Worm (Caenorhabditis elegans) whole organism, late embryonic: ENCODE data around the gene F19G12.9.
A peak's percentile ranks its signal among the peaks of the same experiment; 100 is the strongest.

Source experiments
- C08G9.2 ChIP-seq: sonication (generic microtip); optimal IDR thresholded peaks from 2 replicates; lab custom pipeline; 2016; ENCODE audit warnings: mild to moderate bottlenecking, missing genetic modification characterization, moderate library complexity, missing compliant biosample characterization
- C38D4.7 ChIP-seq: fragments of 200-800 bp; sonication (Bioruptor generic); optimal IDR thresholded peaks from 2 replicates; lab custom pipeline; 2018; ENCODE audit warnings: mild to moderate bottlenecking, missing genetic modification characterization, moderate library complexity, missing compliant biosample characterization
- F13H6.1 ChIP-seq: sonication (generic microtip); optimal IDR thresholded peaks from 2 replicates; lab custom pipeline; 2016; ENCODE audit warnings: missing genetic modification characterization, missing compliant biosample characterization
- T23F11.4 ChIP-seq: fragments of 200-800 bp; sonication (Bioruptor generic); optimal IDR thresholded peaks from 2 replicates; lab custom pipeline; 2018; ENCODE audit warnings: mild to moderate bottlenecking, missing genetic modification characterization, missing compliant biosample characterization
- Y22D7AL.16 ChIP-seq: sonication (generic microtip); optimal IDR thresholded peaks from 2 replicates; lab custom pipeline; 2016; ENCODE audit warnings: missing genetic modification characterization, missing compliant biosample characterization
- ahr-1 ChIP-seq: sonication (generic microtip); optimal IDR thresholded peaks from 2 replicates; lab custom pipeline; 2016; ENCODE audit warnings: missing genetic modification characterization, missing compliant biosample characterization
- ama-1 ChIP-seq: fragments of 150-350 bp; optimal IDR thresholded peaks from 2 replicates; lab custom pipeline; 2014
- ceh-14 ChIP-seq: sonication (generic microtip); optimal IDR thresholded peaks from 2 replicates; lab custom pipeline; 2016; ENCODE audit warnings: missing genotype, missing genetic modification characterization, missing compliant biosample characterization
- ceh-18 ChIP-seq: sonication (generic microtip); optimal IDR thresholded peaks from 2 replicates; lab custom pipeline; 2016; ENCODE audit warnings: missing genetic modification characterization, missing compliant biosample characterization
- ceh-19 ChIP-seq: fragments of 200-800 bp; sonication (Bioruptor generic); optimal IDR thresholded peaks from 2 replicates; lab custom pipeline; 2018; ENCODE audit warnings: mild to moderate bottlenecking, missing genetic modification characterization, missing compliant biosample characterization
- ceh-30 ChIP-seq: fragments of 150-350 bp; optimal IDR thresholded peaks from 2 replicates; lab custom pipeline; 2014; ENCODE audit warnings: missing biosample characterization, missing genetic modification characterization
- ceh-31 ChIP-seq: sonication (generic microtip); optimal IDR thresholded peaks from 2 replicates; lab custom pipeline; 2016; ENCODE audit warnings: missing genetic modification characterization, missing compliant biosample characterization
- ceh-34 ChIP-seq: sonication (generic microtip); optimal IDR thresholded peaks from 2 replicates; lab custom pipeline; 2016; ENCODE audit warnings: mild to moderate bottlenecking, missing genetic modification characterization, missing compliant biosample characterization
- ceh-6 ChIP-seq: fragments of 200-800 bp; sonication (Bioruptor generic); optimal IDR thresholded peaks from 2 replicates; lab custom pipeline; 2018; ENCODE audit warnings: mild to moderate bottlenecking, missing genetic modification characterization, missing compliant biosample characterization
- ceh-9 ChIP-seq: sonication (generic microtip); optimal IDR thresholded peaks from 2 replicates; lab custom pipeline; 2016; ENCODE audit warnings: mild to moderate bottlenecking, missing genetic modification characterization, inconsistent platforms, missing compliant biosample characterization
- che-1 ChIP-seq: sonication (generic microtip); optimal IDR thresholded peaks from 2 replicates; lab custom pipeline; 2016; ENCODE audit warnings: mild to moderate bottlenecking, missing genetic modification characterization, missing compliant biosample characterization
- dmd-4 ChIP-seq: sonication (generic microtip); optimal IDR thresholded peaks from 2 replicates; lab custom pipeline; 2016; ENCODE audit warnings: borderline replicate concordance, missing genetic modification characterization, missing compliant biosample characterization
- dve-1 ChIP-seq: sonication (generic microtip); optimal IDR thresholded peaks from 2 replicates; lab custom pipeline; 2017; ENCODE audit warnings: antibody characterized with exemption, mild to moderate bottlenecking, missing genetic modification characterization, missing compliant biosample characterization
- elt-4 ChIP-seq: sonication (generic microtip); optimal IDR thresholded peaks from 2 replicates; lab custom pipeline; 2016; ENCODE audit warnings: missing genetic modification characterization, missing compliant biosample characterization
- ets-4 ChIP-seq: sonication (generic microtip); optimal IDR thresholded peaks from 2 replicates; lab custom pipeline; 2016; ENCODE audit warnings: missing genetic modification characterization, missing compliant biosample characterization
- fax-1 ChIP-seq: sonication (generic microtip); optimal IDR thresholded peaks from 2 replicates; lab custom pipeline; 2016; ENCODE audit warnings: missing genotype, missing genetic modification characterization, missing compliant biosample characterization
- fkh-6 ChIP-seq: sonication (generic microtip); optimal IDR thresholded peaks from 2 replicates; lab custom pipeline; 2016; ENCODE audit warnings: missing genetic modification characterization, missing compliant biosample characterization
- hlh-30 ChIP-seq: sonication (generic microtip); optimal IDR thresholded peaks from 2 replicates; lab custom pipeline; 2017; ENCODE audit warnings: antibody characterized with exemption, missing genetic modification characterization, missing compliant biosample characterization; ENCODE audit not compliant: insufficient read depth
- lin-11 ChIP-seq: fragments of 200-800 bp; sonication (Bioruptor generic); optimal IDR thresholded peaks from 2 replicates; lab custom pipeline; 2018; ENCODE audit warnings: mild to moderate bottlenecking, missing genetic modification characterization, missing compliant biosample characterization
- madf-2 ChIP-seq: sonication (generic microtip); optimal IDR thresholded peaks from 2 replicates; lab custom pipeline; 2017; ENCODE audit warnings: missing genetic modification characterization, missing compliant biosample characterization
- mec-3 ChIP-seq: sonication (generic microtip); optimal IDR thresholded peaks from 2 replicates; lab custom pipeline; 2016; ENCODE audit warnings: borderline replicate concordance, missing genetic modification characterization, missing compliant biosample characterization
- nfya-1 ChIP-seq: sonication (generic microtip); optimal IDR thresholded peaks from 2 replicates; lab custom pipeline; 2017; ENCODE audit warnings: missing genetic modification characterization, mild to moderate bottlenecking, missing compliant biosample characterization, antibody characterized with exemption, moderate library complexity
- nhr-11 ChIP-seq: fragments of 150-350 bp; optimal IDR thresholded peaks from 2 replicates; lab custom pipeline; 2014; ENCODE audit warnings: missing biosample characterization, missing genetic modification characterization
- npax-4 ChIP-seq: sonication (generic microtip); optimal IDR thresholded peaks from 2 replicates; lab custom pipeline; 2016; ENCODE audit warnings: missing genetic modification characterization, missing compliant biosample characterization
- odd-2 ChIP-seq: sonication (generic microtip); optimal IDR thresholded peaks from 2 replicates; lab custom pipeline; 2017; ENCODE audit warnings: antibody characterized with exemption, mild to moderate bottlenecking, missing genetic modification characterization, missing compliant biosample characterization
- pag-3 ChIP-seq: sonication (generic microtip); optimal IDR thresholded peaks from 2 replicates; lab custom pipeline; 2016; ENCODE audit warnings: missing compliant biosample characterization, missing genetic modification characterization, borderline replicate concordance
- pat-9 ChIP-seq: fragments of 200-800 bp; sonication (Bioruptor generic); optimal IDR thresholded peaks from 2 replicates; lab custom pipeline; 2018; ENCODE audit warnings: mild to moderate bottlenecking, missing genetic modification characterization, moderate library complexity, missing compliant biosample characterization
- pax-1 ChIP-seq: fragments of 150-350 bp; optimal IDR thresholded peaks from 2 replicates; lab custom pipeline; 2014; ENCODE audit warnings: missing biosample characterization, missing genetic modification characterization
- pha-4 ChIP-seq: fragments of 150-350 bp; optimal IDR thresholded peaks from 2 replicates; lab custom pipeline; 2018; ENCODE audit warnings: missing biosample characterization, missing genetic modification reagents, missing genetic modification characterization
- pqm-1 ChIP-seq: sonication (generic microtip); optimal IDR thresholded peaks from 2 replicates; lab custom pipeline; 2016; ENCODE audit warnings: missing genetic modification characterization, missing compliant biosample characterization
- pros-1 ChIP-seq: fragments of 150-350 bp; optimal IDR thresholded peaks from 2 replicates; lab custom pipeline; 2014; ENCODE audit warnings: missing biosample characterization, missing genetic modification reagents, missing genetic modification characterization
- rnt-1 ChIP-seq: sonication (generic microtip); optimal IDR thresholded peaks from 2 replicates; lab custom pipeline; 2016; ENCODE audit warnings: missing genetic modification characterization, missing compliant biosample characterization
- sdc-2 ChIP-seq: sonication (generic microtip); optimal IDR thresholded peaks from 2 replicates; lab custom pipeline; 2016; ENCODE audit warnings: missing genotype, missing genetic modification characterization, missing compliant biosample characterization
- sox-2 ChIP-seq: fragments of 200-800 bp; sonication (Bioruptor generic); IDR thresholded peaks from 2 replicates; pipeline ENCODE4 v1.3.6; 2022; ENCODE audit warnings: missing genetic modification reagents, missing genetic modification characterization, missing compliant biosample characterization
- sox-4 ChIP-seq: sonication (generic microtip); optimal IDR thresholded peaks from 2 replicates; lab custom pipeline; 2017; ENCODE audit warnings: mild to moderate bottlenecking, missing genetic modification characterization, inconsistent platforms, missing compliant biosample characterization
- tbx-2 ChIP-seq: sonication (generic microtip); optimal IDR thresholded peaks from 2 replicates; lab custom pipeline; 2016; ENCODE audit warnings: missing genetic modification characterization, missing compliant biosample characterization
- tbx-7 ChIP-seq: sonication (generic microtip); optimal IDR thresholded peaks from 2 replicates; lab custom pipeline; 2016; ENCODE audit warnings: missing genotype, missing genetic modification characterization, missing compliant biosample characterization
- unc-3 ChIP-seq, 2 experiments: fragments of 200-800 bp in 1 of 2; sonication (Bioruptor generic) in 1 of 2; sonication (generic microtip) in 1 of 2; conservative IDR thresholded peaks in 1 of 2; optimal IDR thresholded peaks in 1 of 2; 2 replicates each; pipeline versions ENCODE4 v1.3.6 to Lab custom; 2016 to 2022; ENCODE audit warnings: missing compliant biosample characterization in 2 of 2, missing genetic modification characterization in 2 of 2, missing genetic modification reagents in 1 of 2
- unc-55 ChIP-seq: sonication (generic microtip); optimal IDR thresholded peaks from 2 replicates; lab custom pipeline; 2017; ENCODE audit warnings: missing biosample characterization, missing genetic modification reagents, missing genetic modification characterization
- unc-86 ChIP-seq: sonication (generic microtip); optimal IDR thresholded peaks from 2 replicates; lab custom pipeline; 2016; ENCODE audit warnings: missing genetic modification characterization, missing compliant biosample characterization
- ztf-16 ChIP-seq: sonication (generic microtip); optimal IDR thresholded peaks from 2 replicates; lab custom pipeline; 2017; ENCODE audit warnings: missing genetic modification characterization, missing compliant biosample characterization

The F19G12.9 gene

DNA sequence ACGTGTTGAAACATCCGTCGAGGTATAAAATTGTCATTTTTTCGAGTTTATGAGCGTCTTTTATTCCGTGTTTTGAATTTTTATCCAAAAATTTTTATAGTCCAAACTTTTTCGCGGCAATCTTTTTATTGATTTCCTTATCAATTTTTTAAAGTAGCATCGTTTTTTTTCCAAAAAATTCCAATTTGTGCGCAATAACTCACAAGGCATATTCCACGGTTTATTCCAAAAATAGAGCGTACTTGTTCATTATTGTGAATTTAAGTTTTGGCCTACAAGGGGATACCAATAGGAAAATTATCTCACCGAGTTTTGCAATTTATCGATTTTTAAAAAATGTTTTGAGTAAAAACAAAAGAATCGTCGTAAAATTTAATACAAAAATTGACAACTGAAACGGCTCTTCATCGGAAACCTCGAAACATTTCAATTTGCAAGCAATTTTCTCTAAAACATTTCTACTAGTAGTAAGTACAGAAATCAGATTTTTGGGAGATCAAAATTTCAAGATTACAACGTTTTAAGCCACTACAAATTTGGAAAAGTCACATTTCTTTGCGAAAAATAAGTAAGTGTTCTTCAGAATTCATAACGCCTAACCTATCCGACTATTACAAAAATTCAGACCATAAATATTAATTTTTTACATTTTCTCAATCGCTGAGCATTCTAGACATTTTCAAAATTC lies 24.7 kb downstream of the F19G12.9 start:
- TF ChIP-seq ceh-14 (no peak), Y22D7AL.16 (peak; percentile 3)

DNA sequence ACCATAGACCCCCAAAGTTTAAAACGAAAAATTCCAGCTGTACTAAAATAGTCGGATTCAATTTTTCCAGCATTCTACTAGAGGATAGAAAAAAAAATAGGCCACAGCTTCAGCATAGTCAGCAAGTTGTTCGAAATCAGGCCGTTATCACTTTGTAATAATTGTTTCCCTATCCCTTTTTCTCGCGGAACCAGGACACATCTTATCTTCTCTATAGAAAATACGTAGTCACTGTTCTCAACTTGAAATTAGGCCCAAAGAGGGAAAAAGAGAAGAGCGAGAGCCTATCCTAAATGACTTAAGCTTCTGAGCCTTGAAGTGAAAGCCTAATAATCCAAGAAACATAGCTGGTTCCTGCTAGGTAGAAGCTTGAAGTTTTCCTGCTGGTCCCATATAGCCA lies 26.7 kb downstream of the F19G12.9 start:
- peak; percentile 2 for TF ChIP-seq ama-1 (lab: Kevin White, UChicago)
- TF ChIP-seq ets-4 (tag; lab: Kevin White, UChicago) = no peak
- no peak for TF ChIP-seq C38D4.7
- no peak for TF ChIP-seq ceh-34 (tag; lab: Kevin White, UChicago)
- no peak for TF ChIP-seq pqm-1
- no peak for TF ChIP-seq unc-55 (GFP tag; lab: Kevin White, UChicago)

DNA sequence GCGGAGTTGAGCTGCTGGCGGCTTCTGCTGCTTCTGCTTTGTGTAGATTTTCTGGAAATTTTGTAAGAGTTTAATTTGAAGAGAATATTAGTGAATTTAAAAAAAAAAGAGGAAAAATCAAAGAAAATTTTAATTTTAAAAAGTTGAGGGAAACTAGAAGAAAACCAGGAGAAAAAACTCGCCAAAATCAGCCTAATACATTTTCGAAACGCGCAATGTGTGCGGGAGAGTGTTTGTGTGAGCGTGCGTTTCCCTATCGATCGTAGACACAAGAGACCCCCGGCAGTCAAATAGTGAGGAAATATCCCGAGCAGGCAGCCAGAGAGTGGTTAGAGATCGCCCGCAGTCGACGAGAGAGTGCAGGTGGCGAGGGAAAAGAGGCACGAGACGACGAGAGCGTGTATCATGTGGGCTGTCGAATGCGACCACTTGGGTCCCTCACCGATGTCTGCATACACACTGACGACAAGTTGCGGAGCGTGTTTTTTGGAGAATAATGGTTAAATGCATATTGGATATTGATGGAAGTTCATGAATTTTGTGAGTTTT lies 27.7 kb downstream of the F19G12.9 start, which contains the start of gene zfp-3:
TSS of gene zfp-3 (minus strand) at position 51 of the 549 bp plus-strand sequence.
- TF ChIP-seq ceh-14 (peak; percentile 64), pros-1 (peak; percentile 75), ceh-18 (peak; percentile 92), ceh-19 (no peak), fax-1 (no peak), npax-4 (tag; lab: Kevin White, UChicago) (no peak), odd-2 (tag; lab: Kevin White, UChicago) (no peak), F13H6.1 (tag; lab: Kevin White, UChicago) (peak; percentile 82), tbx-2 (peak; percentile 79), ama-1 (lab: Kevin White, UChicago) (peak; percentile 49), ceh-6 (GFP tag; lab: Kevin White, UChicago) (no peak), elt-4 (no peak), Y22D7AL.16 (no peak), lin-11 (no peak), unc-3 (GFP tag; conservative IDR thresholded peaks at IDR 0.05; lab: Robert Waterston, UW) (no peak), unc-3 (tag; optimal IDR thresholded peaks at IDR 0.05; lab: Kevin White, UChicago) (no peak), sox-2 (GFP tag; lab: Robert Waterston, UW) (no peak), pat-9 (tag; lab: Kevin White, UChicago) (no peak), ceh-9 (tag; lab: Kevin White, UChicago) (no peak), T23F11.4 (GFP tag; lab: Kevin White, UChicago) (no peak), ceh-34 (tag; lab: Kevin White, UChicago) (peak; percentile 87), C08G9.2 (tag; lab: Kevin White, UChicago) (peak; percentile 38), hlh-30 (tag; lab: Kevin White, UChicago) (peak; percentile 98), dmd-4 (tag; lab: Kevin White, UChicago) (peak; percentile 40), sox-4 (tag; lab: Kevin White, UChicago) (no peak), unc-86 (tag; lab: Kevin White, UChicago) (peak; percentile 25), pqm-1 (peak; percentile 67), che-1 (no peak), dve-1 (tag; lab: Kevin White, UChicago) (peak; percentile 91), mec-3 (tag; lab: Kevin White, UChicago) (no peak), pag-3 (tag; lab: Kevin White, UChicago) (no peak), pha-4 (no peak), ztf-16 (tag; lab: Kevin White, UChicago) (no peak), madf-2 (tag; lab: Kevin White, UChicago) (peak; percentile 8), pax-1 (tag; lab: Kevin White, UChicago) (peak; percentile 53), ceh-31 (tag; lab: Kevin White, UChicago) (peak; percentile 90), unc-55 (GFP tag; lab: Kevin White, UChicago) (peak; percentile 67), rnt-1 (tag; lab: Kevin White, UChicago) (peak; percentile 67), sdc-2 (tag; lab: Kevin White, UChicago) (peak; percentile 92), tbx-7 (tag; lab: Kevin White, UChicago) (no peak), nfya-1 (tag; lab: Kevin White, UChicago) (peak; percentile 95), ceh-30 (tag; lab: Kevin White, UChicago) (peak; percentile 54), ahr-1 (tag; lab: Kevin White, UChicago) (no peak), nhr-11 (tag; lab: Kevin White, UChicago) (no peak), fkh-6 (tag; lab: Kevin White, UChicago) (no peak)
